Fruit fly (Drosophila melanogaster) S2 (cell line): ENCODE measurements around the gene dpr10.

Experiments used
- CG8478 ChIP-seq: fragments of >200 bp; optimal IDR thresholded peaks from 2 replicates; lab custom pipeline; 2018
- CTCF ChIP-seq, 2 experiments: fragments of >200 bp; optimal IDR thresholded peaks; 2 replicates each; lab custom pipeline; 2018

- no peak for TF ChIP-seq CG8478 (lab: Kevin White, UChicago)
- no peak for TF ChIP-seq CTCF (optimal IDR thresholded peaks at IDR 0.05; lab: Kevin White, UChicago)
Observed at dm6 chr3L:10110379-10110778, 75.5 kb downstream of the dpr10 start.
